Worm (Caenorhabditis elegans) whole organism, late embryonic: ENCODE measurements around the gene F19F10.1.

Experiments
- C38D4.7 ChIP-seq: fragments of 200-800 bp; sonication (Bioruptor generic); optimal IDR thresholded peaks from 2 replicates; lab custom pipeline; 2018; ENCODE audit warnings: mild to moderate bottlenecking, missing genetic modification characterization, moderate library complexity, missing compliant biosample characterization
- K09A11.1 ChIP-seq: sonication (generic microtip); optimal IDR thresholded peaks from 2 replicates; lab custom pipeline; 2017; ENCODE audit warnings: antibody characterized with exemption, mild to moderate bottlenecking, missing genetic modification characterization, missing compliant biosample characterization; ENCODE audit not compliant: insufficient read depth
- Y22D7AL.16 ChIP-seq: sonication (generic microtip); optimal IDR thresholded peaks from 2 replicates; lab custom pipeline; 2016; ENCODE audit warnings: missing genetic modification characterization, missing compliant biosample characterization
- ceh-14 ChIP-seq: sonication (generic microtip); optimal IDR thresholded peaks from 2 replicates; lab custom pipeline; 2016; ENCODE audit warnings: missing genotype, missing genetic modification characterization, missing compliant biosample characterization
- ceh-19 ChIP-seq: fragments of 200-800 bp; sonication (Bioruptor generic); optimal IDR thresholded peaks from 2 replicates; lab custom pipeline; 2018; ENCODE audit warnings: mild to moderate bottlenecking, missing genetic modification characterization, missing compliant biosample characterization
- ceh-2 ChIP-seq: sonication (generic microtip); optimal IDR thresholded peaks from 2 replicates; lab custom pipeline; 2016; ENCODE audit warnings: missing genotype, missing genetic modification characterization, missing compliant biosample characterization
- ceh-24 ChIP-seq: sonication (generic microtip); optimal IDR thresholded peaks from 2 replicates; lab custom pipeline; 2016; ENCODE audit warnings: mild to moderate bottlenecking, missing genetic modification characterization, missing compliant biosample characterization
- ceh-31 ChIP-seq: sonication (generic microtip); optimal IDR thresholded peaks from 2 replicates; lab custom pipeline; 2016; ENCODE audit warnings: missing genetic modification characterization, missing compliant biosample characterization
- ceh-6 ChIP-seq: fragments of 200-800 bp; sonication (Bioruptor generic); optimal IDR thresholded peaks from 2 replicates; lab custom pipeline; 2018; ENCODE audit warnings: mild to moderate bottlenecking, missing genetic modification characterization, missing compliant biosample characterization
- che-1 ChIP-seq: sonication (generic microtip); optimal IDR thresholded peaks from 2 replicates; lab custom pipeline; 2016; ENCODE audit warnings: mild to moderate bottlenecking, missing genetic modification characterization, missing compliant biosample characterization
- dmd-4 ChIP-seq: sonication (generic microtip); optimal IDR thresholded peaks from 2 replicates; lab custom pipeline; 2016; ENCODE audit warnings: borderline replicate concordance, missing genetic modification characterization, missing compliant biosample characterization
- dve-1 ChIP-seq: sonication (generic microtip); optimal IDR thresholded peaks from 2 replicates; lab custom pipeline; 2017; ENCODE audit warnings: antibody characterized with exemption, mild to moderate bottlenecking, missing genetic modification characterization, missing compliant biosample characterization
- elt-2 ChIP-seq: sonication (generic microtip); optimal IDR thresholded peaks from 2 replicates; lab custom pipeline; 2016; ENCODE audit warnings: missing genetic modification reagents, missing genetic modification characterization, missing compliant biosample characterization
- fkh-10 ChIP-seq: fragments of 150-350 bp; optimal IDR thresholded peaks from 2 replicates; lab custom pipeline; 2014; ENCODE audit warnings: missing biosample characterization, missing genetic modification reagents, missing genetic modification characterization
- fkh-6 ChIP-seq: sonication (generic microtip); optimal IDR thresholded peaks from 2 replicates; lab custom pipeline; 2016; ENCODE audit warnings: missing genetic modification characterization, missing compliant biosample characterization
- gmeb-2 ChIP-seq: sonication (generic microtip); optimal IDR thresholded peaks from 2 replicates; lab custom pipeline; 2016; ENCODE audit warnings: missing genetic modification characterization, inconsistent platforms, missing compliant biosample characterization
- hlh-13 ChIP-seq: fragments of 200-800 bp; sonication (Bioruptor generic); optimal IDR thresholded peaks from 2 replicates; lab custom pipeline; 2018; ENCODE audit warnings: mild to moderate bottlenecking, missing genetic modification characterization, missing compliant biosample characterization
- hlh-6 ChIP-seq: sonication (generic microtip); optimal IDR thresholded peaks from 2 replicates; lab custom pipeline; 2016; ENCODE audit warnings: missing genotype, missing genetic modification characterization, missing compliant biosample characterization
- hlh-8 ChIP-seq: sonication (generic microtip); optimal IDR thresholded peaks from 2 replicates; lab custom pipeline; 2016; ENCODE audit warnings: missing genotype, missing genetic modification characterization, missing compliant biosample characterization
- lim-6 ChIP-seq: sonication (generic microtip); optimal IDR thresholded peaks from 2 replicates; lab custom pipeline; 2016; ENCODE audit warnings: missing genetic modification characterization, missing compliant biosample characterization
- mec-3 ChIP-seq: sonication (generic microtip); optimal IDR thresholded peaks from 2 replicates; lab custom pipeline; 2016; ENCODE audit warnings: borderline replicate concordance, missing genetic modification characterization, missing compliant biosample characterization
- nfya-1 ChIP-seq: sonication (generic microtip); optimal IDR thresholded peaks from 2 replicates; lab custom pipeline; 2017; ENCODE audit warnings: missing genetic modification characterization, mild to moderate bottlenecking, missing compliant biosample characterization, antibody characterized with exemption, moderate library complexity
- nhr-11 ChIP-seq: fragments of 150-350 bp; optimal IDR thresholded peaks from 2 replicates; lab custom pipeline; 2014; ENCODE audit warnings: missing biosample characterization, missing genetic modification characterization
- npax-4 ChIP-seq: sonication (generic microtip); optimal IDR thresholded peaks from 2 replicates; lab custom pipeline; 2016; ENCODE audit warnings: missing genetic modification characterization, missing compliant biosample characterization
- odd-2 ChIP-seq: sonication (generic microtip); optimal IDR thresholded peaks from 2 replicates; lab custom pipeline; 2017; ENCODE audit warnings: antibody characterized with exemption, mild to moderate bottlenecking, missing genetic modification characterization, missing compliant biosample characterization
- pax-1 ChIP-seq: fragments of 150-350 bp; optimal IDR thresholded peaks from 2 replicates; lab custom pipeline; 2014; ENCODE audit warnings: missing biosample characterization, missing genetic modification characterization
- pha-2 ChIP-seq: sonication (generic microtip); optimal IDR thresholded peaks from 2 replicates; lab custom pipeline; 2017; ENCODE audit warnings: mild to moderate bottlenecking, missing genetic modification characterization, missing compliant biosample characterization
- pha-4 ChIP-seq: fragments of 150-350 bp; optimal IDR thresholded peaks from 2 replicates; lab custom pipeline; 2018; ENCODE audit warnings: missing biosample characterization, missing genetic modification reagents, missing genetic modification characterization
- pqm-1 ChIP-seq: sonication (generic microtip); optimal IDR thresholded peaks from 2 replicates; lab custom pipeline; 2016; ENCODE audit warnings: missing genetic modification characterization, missing compliant biosample characterization
- rnt-1 ChIP-seq: sonication (generic microtip); optimal IDR thresholded peaks from 2 replicates; lab custom pipeline; 2016; ENCODE audit warnings: missing genetic modification characterization, missing compliant biosample characterization
- sox-2 ChIP-seq: fragments of 200-800 bp; sonication (Bioruptor generic); IDR thresholded peaks from 2 replicates; pipeline ENCODE4 v1.3.6; 2022; ENCODE audit warnings: missing genetic modification reagents, missing genetic modification characterization, missing compliant biosample characterization
- syd-9 ChIP-seq: sonication (generic microtip); optimal IDR thresholded peaks from 2 replicates; lab custom pipeline; 2016; ENCODE audit warnings: mild to moderate bottlenecking, missing genetic modification characterization, moderate library complexity, missing compliant biosample characterization
- tbx-7 ChIP-seq: sonication (generic microtip); optimal IDR thresholded peaks from 2 replicates; lab custom pipeline; 2016; ENCODE audit warnings: missing genotype, missing genetic modification characterization, missing compliant biosample characterization
- ttx-3 ChIP-seq: sonication (generic microtip); optimal IDR thresholded peaks from 2 replicates; lab custom pipeline; 2016; ENCODE audit warnings: missing genetic modification reagents, missing genetic modification characterization, missing compliant biosample characterization
- unc-3 ChIP-seq, 2 experiments: fragments of 200-800 bp in 1 of 2; sonication (Bioruptor generic) in 1 of 2; sonication (generic microtip) in 1 of 2; conservative IDR thresholded peaks in 1 of 2; optimal IDR thresholded peaks in 1 of 2; 2 replicates each; pipeline versions ENCODE4 v1.3.6 to Lab custom; 2016 to 2022; ENCODE audit warnings: missing compliant biosample characterization in 2 of 2, missing genetic modification characterization in 2 of 2, missing genetic modification reagents in 1 of 2
- unc-42 ChIP-seq: sonication (generic microtip); optimal IDR thresholded peaks from 2 replicates; lab custom pipeline; 2016; ENCODE audit warnings: missing genotype, missing genetic modification characterization, missing compliant biosample characterization

Gene F19F10.1

DNA sequence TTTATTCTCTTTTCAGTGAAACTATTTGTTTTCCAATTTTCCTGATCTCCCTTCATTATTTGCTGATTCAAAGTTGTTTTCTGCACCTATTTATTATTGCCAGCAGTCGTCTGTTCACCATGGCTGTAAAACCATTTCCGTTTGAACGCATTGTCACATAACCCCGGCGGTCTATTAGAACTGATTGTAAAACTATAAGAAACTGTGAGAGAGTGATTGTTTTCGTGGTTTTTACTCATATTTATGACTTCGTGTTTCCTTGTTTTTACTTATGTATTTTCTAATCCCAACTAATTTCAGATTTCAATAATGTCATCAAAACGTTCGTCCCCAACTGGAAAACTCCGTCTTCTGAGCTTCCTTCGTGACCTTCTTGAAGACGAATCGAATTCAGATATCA is at the start of gene F19F10.1:
Gene F19F10.1, plus strand, starts transcription at position 301 of the 400 bp plus-strand sequence.
- TF ChIP-seq K09A11.1 (tag; lab: Kevin White, UChicago), result no peak
- no peak for TF ChIP-seq mec-3
- no peak for TF ChIP-seq ceh-14 (tag; lab: Kevin White, UChicago)
- TF ChIP-seq hlh-13 (GFP tag; lab: Kevin White, UChicago), result no peak
- no peak for TF ChIP-seq odd-2 (tag; lab: Kevin White, UChicago)
- TF ChIP-seq hlh-6 (tag; lab: Kevin White, UChicago), result no peak
- no peak for TF ChIP-seq pax-1 (tag; lab: Kevin White, UChicago)
- no peak for TF ChIP-seq hlh-8 (tag; lab: Kevin White, UChicago)
- TF ChIP-seq unc-3 (GFP tag; conservative IDR thresholded peaks at IDR 0.05; lab: Robert Waterston, UW), result no peak
- TF ChIP-seq unc-3 (tag; optimal IDR thresholded peaks at IDR 0.05; lab: Kevin White, UChicago), result no peak
- TF ChIP-seq ceh-24 (tag; lab: Kevin White, UChicago), result no peak
- TF ChIP-seq nhr-11, result no peak
- TF ChIP-seq Y22D7AL.16 (tag; lab: Kevin White, UChicago), result no peak
- no peak for TF ChIP-seq ceh-6 (GFP tag; lab: Kevin White, UChicago)
- TF ChIP-seq tbx-7, result no peak
- no peak for TF ChIP-seq ceh-19 (GFP tag; lab: Kevin White, UChicago)
- no peak for TF ChIP-seq elt-2
- TF ChIP-seq unc-42 (tag; lab: Kevin White, UChicago), result no peak
- TF ChIP-seq dve-1 (tag; lab: Kevin White, UChicago), result no peak

DNA sequence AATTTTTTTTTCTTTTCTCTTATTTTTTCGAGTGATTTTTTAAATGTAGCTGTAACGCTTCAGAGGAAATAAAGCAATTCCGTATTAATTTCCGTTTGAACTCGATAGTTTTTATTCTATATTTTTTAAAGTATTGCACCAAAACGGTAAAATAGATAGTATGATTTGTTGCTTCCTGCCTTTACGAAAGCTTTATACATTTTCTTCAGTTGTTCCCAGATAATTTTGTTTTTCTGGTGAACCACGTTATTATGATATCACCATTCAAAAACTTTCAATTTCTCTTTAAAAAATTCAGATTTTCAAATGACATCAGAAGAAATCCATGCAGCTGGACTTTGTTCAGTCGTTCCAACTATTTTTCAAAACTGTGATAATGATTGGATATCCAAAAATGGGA is 48.1 kb upstream of the F19F10.1 start, which contains the start of gene srb-18:
Gene srb-18, plus strand, starts transcription at position 301 of the 400 bp plus-strand sequence.
- TF ChIP-seq ceh-14 (tag; lab: Kevin White, UChicago) (no peak), Y22D7AL.16 (tag; lab: Kevin White, UChicago) (no peak), C38D4.7 (GFP tag; lab: Kevin White, UChicago) (no peak), pha-4 (tag; lab: Kevin White, UChicago) (no peak), odd-2 (tag; lab: Kevin White, UChicago) (no peak), dve-1 (tag; lab: Kevin White, UChicago) (no peak), pqm-1 (tag; lab: Kevin White, UChicago) (no peak), ceh-31 (no peak), hlh-8 (tag; lab: Kevin White, UChicago) (no peak), nfya-1 (tag; lab: Kevin White, UChicago) (no peak), ceh-2 (tag; lab: Kevin White, UChicago) (no peak)

DNA sequence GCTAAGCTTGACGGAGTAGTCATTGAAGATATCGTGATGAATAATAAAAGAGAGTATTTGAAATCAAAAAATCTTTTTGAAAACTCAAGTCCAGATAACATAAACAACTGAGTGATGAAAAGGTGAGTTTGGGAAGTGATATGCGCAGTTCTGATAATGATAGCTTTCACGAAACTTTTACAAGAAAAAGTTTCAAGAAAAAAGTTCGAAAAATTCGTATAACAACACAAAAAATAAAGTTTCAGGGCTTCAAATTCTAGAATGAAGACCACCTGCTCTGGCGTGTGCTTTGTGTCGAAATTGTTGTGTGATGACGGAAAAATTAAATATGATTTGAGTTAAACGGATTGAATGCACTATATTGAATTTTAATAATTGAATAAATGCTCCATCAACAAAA is 43.0 kb upstream of the F19F10.1 start, which contains the start of gene srb-19:
Gene srb-19, minus strand, starts transcription at position 101 of the 400 bp plus-strand sequence.
- TF ChIP-seq syd-9 (tag; lab: Kevin White, UChicago) (no peak), che-1 (tag; lab: Kevin White, UChicago) (no peak), ceh-31 (no peak)
- TF ChIP-seq, all 69 proteins: peak for 0

DNA sequence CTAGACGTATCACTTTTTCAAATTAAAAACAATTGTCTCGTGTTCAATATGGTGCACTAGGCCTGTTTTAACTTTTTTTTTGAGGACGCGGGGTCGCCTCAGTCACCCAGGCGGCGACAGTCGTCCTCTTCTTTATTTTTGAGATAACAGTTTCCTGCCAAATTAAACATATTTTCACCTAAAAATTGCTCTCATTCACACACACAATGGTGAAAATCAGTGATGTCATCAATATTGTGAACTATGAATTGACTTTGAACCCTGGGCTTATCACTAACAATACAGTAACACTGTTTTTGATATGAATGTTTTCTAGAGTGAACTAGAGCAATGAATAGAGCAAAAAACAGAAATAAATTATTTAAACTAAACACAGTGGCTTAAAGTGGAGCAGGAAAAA is 41.7 kb upstream of the F19F10.1 start:
- TF ChIP-seq dmd-4 (no peak), odd-2 (tag; lab: Kevin White, UChicago) (no peak), elt-2 (no peak)
- TF ChIP-seq, all 69 proteins: peak for 0

DNA sequence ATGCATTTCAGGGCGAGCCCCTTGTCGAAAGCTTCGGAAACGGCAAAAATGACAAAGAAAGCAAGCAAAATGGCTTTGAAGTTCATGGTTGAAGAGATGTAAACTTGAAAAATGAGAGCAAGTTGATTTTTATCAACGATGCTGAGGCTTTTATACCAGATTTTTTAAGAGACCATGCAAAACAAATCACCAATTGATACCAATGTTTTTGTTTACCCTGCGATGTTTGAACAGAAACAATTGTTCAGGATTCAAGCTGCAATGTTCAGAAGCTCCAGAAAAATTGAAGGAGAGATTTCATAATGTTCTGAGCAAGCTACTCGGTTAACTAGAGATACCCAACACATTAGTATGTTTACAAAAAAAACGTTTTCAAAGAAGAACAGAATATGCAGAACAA is 40.8 kb upstream of the F19F10.1 start, which contains the start of gene C54F6.15:
Gene C54F6.15, minus strand, starts transcription at position 101 of the 400 bp plus-strand sequence.
- TF ChIP-seq lim-6 (tag; lab: Kevin White, UChicago), result no peak
- TF ChIP-seq sox-2 (GFP tag; lab: Robert Waterston, UW), result no peak
- TF ChIP-seq fkh-10 (GFP tag; lab: Kevin White, UChicago), result no peak
- TF ChIP-seq ceh-6 (GFP tag; lab: Kevin White, UChicago), result no peak
- no peak for TF ChIP-seq pax-1 (tag; lab: Kevin White, UChicago)
- TF ChIP-seq ceh-19 (GFP tag; lab: Kevin White, UChicago), result no peak
- no peak for TF ChIP-seq ttx-3 (tag; lab: Kevin White, UChicago)
- TF ChIP-seq rnt-1 (tag; lab: Kevin White, UChicago), result no peak
- TF ChIP-seq gmeb-2 (tag; lab: Kevin White, UChicago), result no peak
- no peak for TF ChIP-seq fkh-6 (tag; lab: Kevin White, UChicago)
- no peak for TF ChIP-seq pha-2 (tag; lab: Kevin White, UChicago)
- TF ChIP-seq npax-4, result no peak
